Fruit fly (Drosophila melanogaster) whole organism, adult: ENCODE measurements around the gene Mst85C.

ENCODE experiments used
- CG11617 ChIP-seq: fragments of 200-800 bp; sonication (Bioruptor generic); optimal IDR thresholded peaks from 2 replicates; lab custom pipeline; 2017; ENCODE audit warnings: mild to moderate bottlenecking, missing biosample characterization, missing genetic modification reagents, missing genetic modification characterization
- CG33017 ChIP-seq: fragments of 200-800 bp; sonication (Bioruptor generic); optimal IDR thresholded peaks from 2 replicates; lab custom pipeline; 2018; ENCODE audit warnings: missing biosample characterization, mild to moderate bottlenecking, missing genetic modification characterization, moderate library complexity
- Crg-1 ChIP-seq: fragments of 200-800 bp; sonication (Bioruptor generic); optimal IDR thresholded peaks from 2 replicates; lab custom pipeline; 2016; ENCODE audit warnings: missing biosample characterization, missing genetic modification characterization
- Hr96 ChIP-seq: fragments of 200-800 bp; sonication (Bioruptor generic); optimal IDR thresholded peaks from 2 replicates; lab custom pipeline; 2016; ENCODE audit warnings: missing biosample characterization, missing genetic modification characterization
- kay ChIP-seq: fragments of 200-800 bp; sonication (Bioruptor generic); peaks from one replicate; lab custom pipeline; 2016; ENCODE audit warnings: missing biosample characterization, missing genetic modification characterization, borderline replicate concordance
- ovo ChIP-seq: fragments of 200-800 bp; sonication (Bioruptor generic); optimal IDR thresholded peaks from 2 replicates; lab custom pipeline; 2016; ENCODE audit warnings: missing biosample characterization, missing genetic modification characterization
- tj ChIP-seq: fragments of 200-800 bp; sonication (Bioruptor generic); optimal IDR thresholded peaks from 3 replicates; lab custom pipeline; 2017; ENCODE audit warnings: missing biosample characterization, mild to moderate bottlenecking, missing genetic modification characterization, moderate library complexity

dm6 chr3R:9050519-9051119 is 2.2 kb downstream of the Mst85C start, which contains the start of gene Nmdmc:
- no peak for TF ChIP-seq CG11617 (GFP tag; lab: Kevin White, UChicago)
- TF ChIP-seq CG33017 (tag; lab: Kevin White, UChicago): no peak
- TF ChIP-seq tj (GFP tag; lab: Kevin White, UChicago): no peak
- no peak for TF ChIP-seq Hr96
- no peak for TF ChIP-seq kay (GFP tag; lab: Kevin White, UChicago)
- TF ChIP-seq Crg-1: no peak
- TF ChIP-seq ovo (GFP tag; lab: Kevin White, UChicago): no peak
